Worm (Caenorhabditis elegans) whole organism, late embryonic: Measurements from ENCODE around the gene nhr-288.
"Not testable (repeated sequence)": the region's sequence is repeated elsewhere in the genome, so short reads cannot be mapped to it uniquely, and the experiment has no call there.

Experiments
- C08G9.2 ChIP-seq: sonication (generic microtip); optimal IDR thresholded peaks from 2 replicates; lab custom pipeline; 2016; ENCODE audit warnings: mild to moderate bottlenecking, missing genetic modification characterization, moderate library complexity, missing compliant biosample characterization
- C38D4.7 ChIP-seq: fragments of 200-800 bp; sonication (Bioruptor generic); optimal IDR thresholded peaks from 2 replicates; lab custom pipeline; 2018; ENCODE audit warnings: mild to moderate bottlenecking, missing genetic modification characterization, moderate library complexity, missing compliant biosample characterization
- F13H6.1 ChIP-seq: sonication (generic microtip); optimal IDR thresholded peaks from 2 replicates; lab custom pipeline; 2016; ENCODE audit warnings: missing genetic modification characterization, missing compliant biosample characterization
- ceh-14 ChIP-seq: sonication (generic microtip); optimal IDR thresholded peaks from 2 replicates; lab custom pipeline; 2016; ENCODE audit warnings: missing genotype, missing genetic modification characterization, missing compliant biosample characterization
- ceh-18 ChIP-seq: sonication (generic microtip); optimal IDR thresholded peaks from 2 replicates; lab custom pipeline; 2016; ENCODE audit warnings: missing genetic modification characterization, missing compliant biosample characterization
- ceh-2 ChIP-seq: sonication (generic microtip); optimal IDR thresholded peaks from 2 replicates; lab custom pipeline; 2016; ENCODE audit warnings: missing genotype, missing genetic modification characterization, missing compliant biosample characterization
- ceh-22 ChIP-seq: sonication (generic microtip); optimal IDR thresholded peaks from 2 replicates; lab custom pipeline; 2017; ENCODE audit warnings: missing biosample characterization, missing genetic modification characterization
- ceh-30 ChIP-seq: fragments of 150-350 bp; optimal IDR thresholded peaks from 2 replicates; lab custom pipeline; 2014; ENCODE audit warnings: missing biosample characterization, missing genetic modification characterization
- ceh-31 ChIP-seq: sonication (generic microtip); optimal IDR thresholded peaks from 2 replicates; lab custom pipeline; 2016; ENCODE audit warnings: missing genetic modification characterization, missing compliant biosample characterization
- ceh-9 ChIP-seq: sonication (generic microtip); optimal IDR thresholded peaks from 2 replicates; lab custom pipeline; 2016; ENCODE audit warnings: mild to moderate bottlenecking, missing genetic modification characterization, inconsistent platforms, missing compliant biosample characterization
- ets-4 ChIP-seq: sonication (generic microtip); optimal IDR thresholded peaks from 2 replicates; lab custom pipeline; 2016; ENCODE audit warnings: missing genetic modification characterization, missing compliant biosample characterization
- eyg-1 ChIP-seq: sonication (generic microtip); optimal IDR thresholded peaks from 2 replicates; lab custom pipeline; 2016; ENCODE audit warnings: missing genotype, missing genetic modification characterization, missing compliant biosample characterization
- fkh-10 ChIP-seq: fragments of 150-350 bp; optimal IDR thresholded peaks from 2 replicates; lab custom pipeline; 2014; ENCODE audit warnings: missing biosample characterization, missing genetic modification reagents, missing genetic modification characterization
- fkh-6 ChIP-seq: sonication (generic microtip); optimal IDR thresholded peaks from 2 replicates; lab custom pipeline; 2016; ENCODE audit warnings: missing genetic modification characterization, missing compliant biosample characterization
- hlh-13 ChIP-seq: fragments of 200-800 bp; sonication (Bioruptor generic); optimal IDR thresholded peaks from 2 replicates; lab custom pipeline; 2018; ENCODE audit warnings: mild to moderate bottlenecking, missing genetic modification characterization, missing compliant biosample characterization
- hlh-15 ChIP-seq: sonication (generic microtip); optimal IDR thresholded peaks from 2 replicates; lab custom pipeline; 2016; ENCODE audit warnings: missing genetic modification characterization, missing compliant biosample characterization
- hlh-30 ChIP-seq: sonication (generic microtip); optimal IDR thresholded peaks from 2 replicates; lab custom pipeline; 2017; ENCODE audit warnings: antibody characterized with exemption, missing genetic modification characterization, missing compliant biosample characterization; ENCODE audit not compliant: insufficient read depth
- hlh-6 ChIP-seq: sonication (generic microtip); optimal IDR thresholded peaks from 2 replicates; lab custom pipeline; 2016; ENCODE audit warnings: missing genotype, missing genetic modification characterization, missing compliant biosample characterization
- lim-6 ChIP-seq: sonication (generic microtip); optimal IDR thresholded peaks from 2 replicates; lab custom pipeline; 2016; ENCODE audit warnings: missing genetic modification characterization, missing compliant biosample characterization
- npax-4 ChIP-seq: sonication (generic microtip); optimal IDR thresholded peaks from 2 replicates; lab custom pipeline; 2016; ENCODE audit warnings: missing genetic modification characterization, missing compliant biosample characterization
- odd-2 ChIP-seq: sonication (generic microtip); optimal IDR thresholded peaks from 2 replicates; lab custom pipeline; 2017; ENCODE audit warnings: antibody characterized with exemption, mild to moderate bottlenecking, missing genetic modification characterization, missing compliant biosample characterization
- pat-9 ChIP-seq: fragments of 200-800 bp; sonication (Bioruptor generic); optimal IDR thresholded peaks from 2 replicates; lab custom pipeline; 2018; ENCODE audit warnings: mild to moderate bottlenecking, missing genetic modification characterization, moderate library complexity, missing compliant biosample characterization
- pax-1 ChIP-seq: fragments of 150-350 bp; optimal IDR thresholded peaks from 2 replicates; lab custom pipeline; 2014; ENCODE audit warnings: missing biosample characterization, missing genetic modification characterization
- pha-2 ChIP-seq: sonication (generic microtip); optimal IDR thresholded peaks from 2 replicates; lab custom pipeline; 2017; ENCODE audit warnings: mild to moderate bottlenecking, missing genetic modification characterization, missing compliant biosample characterization
- pha-4 ChIP-seq: fragments of 150-350 bp; optimal IDR thresholded peaks from 2 replicates; lab custom pipeline; 2018; ENCODE audit warnings: missing biosample characterization, missing genetic modification reagents, missing genetic modification characterization
- pros-1 ChIP-seq: fragments of 150-350 bp; optimal IDR thresholded peaks from 2 replicates; lab custom pipeline; 2014; ENCODE audit warnings: missing biosample characterization, missing genetic modification reagents, missing genetic modification characterization
- ref-2 ChIP-seq: sonication (generic microtip); optimal IDR thresholded peaks from 2 replicates; lab custom pipeline; 2016; ENCODE audit warnings: missing genetic modification characterization, missing compliant biosample characterization
- sdc-2 ChIP-seq: sonication (generic microtip); optimal IDR thresholded peaks from 2 replicates; lab custom pipeline; 2016; ENCODE audit warnings: missing genotype, missing genetic modification characterization, missing compliant biosample characterization
- sox-2 ChIP-seq: fragments of 200-800 bp; sonication (Bioruptor generic); IDR thresholded peaks from 2 replicates; pipeline ENCODE4 v1.3.6; 2022; ENCODE audit warnings: missing genetic modification reagents, missing genetic modification characterization, missing compliant biosample characterization
- ttx-3 ChIP-seq: sonication (generic microtip); optimal IDR thresholded peaks from 2 replicates; lab custom pipeline; 2016; ENCODE audit warnings: missing genetic modification reagents, missing genetic modification characterization, missing compliant biosample characterization
- unc-3 ChIP-seq, 2 experiments: fragments of 200-800 bp in 1 of 2; sonication (Bioruptor generic) in 1 of 2; sonication (generic microtip) in 1 of 2; conservative IDR thresholded peaks in 1 of 2; optimal IDR thresholded peaks in 1 of 2; 2 replicates each; pipeline versions ENCODE4 v1.3.6 to Lab custom; 2016 to 2022; ENCODE audit warnings: missing compliant biosample characterization in 2 of 2, missing genetic modification characterization in 2 of 2, missing genetic modification reagents in 1 of 2
- unc-42 ChIP-seq: sonication (generic microtip); optimal IDR thresholded peaks from 2 replicates; lab custom pipeline; 2016; ENCODE audit warnings: missing genotype, missing genetic modification characterization, missing compliant biosample characterization
- unc-86 ChIP-seq: sonication (generic microtip); optimal IDR thresholded peaks from 2 replicates; lab custom pipeline; 2016; ENCODE audit warnings: missing genetic modification characterization, missing compliant biosample characterization
- ztf-16 ChIP-seq: sonication (generic microtip); optimal IDR thresholded peaks from 2 replicates; lab custom pipeline; 2017; ENCODE audit warnings: missing genetic modification characterization, missing compliant biosample characterization

The nhr-288 gene

ce11 chrV:18414051-18414450, 31.6 kb upstream of the nhr-288 start, which contains the start of gene txt-8:
TSS of gene txt-8 (plus strand) at chrV:18414351.
- no peak for TF ChIP-seq ceh-2
- no peak for TF ChIP-seq ceh-30 (tag; lab: Kevin White, UChicago)
- TF ChIP-seq sox-2 (GFP tag; lab: Robert Waterston, UW) = no peak
- TF ChIP-seq unc-42 (tag; lab: Kevin White, UChicago) = no peak
- TF ChIP-seq ceh-14 (tag; lab: Kevin White, UChicago) = no peak
- no peak for TF ChIP-seq pax-1
- TF ChIP-seq C08G9.2 (tag; lab: Kevin White, UChicago) = no peak
- TF ChIP-seq fkh-10 (GFP tag; lab: Kevin White, UChicago) = no peak
- no peak for TF ChIP-seq ceh-22 (tag; lab: Kevin White, UChicago)
- no peak for TF ChIP-seq lim-6 (tag; lab: Kevin White, UChicago)
- no peak for TF ChIP-seq unc-3 (GFP tag; conservative IDR thresholded peaks at IDR 0.05; lab: Robert Waterston, UW)
- TF ChIP-seq unc-3 (tag; optimal IDR thresholded peaks at IDR 0.05; lab: Kevin White, UChicago) = no peak
- TF ChIP-seq ceh-18 (tag; lab: Kevin White, UChicago) = no peak
- TF ChIP-seq, all 69 proteins: peak for 0

- TF ChIP-seq sdc-2 (tag; lab: Kevin White, UChicago) (no peak), ceh-9 (tag; lab: Kevin White, UChicago) (no peak), hlh-13 (GFP tag; lab: Kevin White, UChicago) (no peak), ttx-3 (no peak), fkh-6 (tag; lab: Kevin White, UChicago) (no peak)
These were observed 30.4 kb upstream of the nhr-288 start, which contains the start of gene ZK262.2 for ce11 chrV:18412887-18413286. TSS of gene ZK262.2 (minus strand) at chrV:18412987.

ce11 chrV:18412351-18412750, 29.9 kb upstream of the nhr-288 start:
- no peak for TF ChIP-seq fkh-6 (tag; lab: Kevin White, UChicago)
- TF ChIP-seq unc-86 (tag; lab: Kevin White, UChicago) = no peak
- no peak for TF ChIP-seq C08G9.2 (tag; lab: Kevin White, UChicago)
- no peak for TF ChIP-seq sdc-2 (tag; lab: Kevin White, UChicago)
- TF ChIP-seq fkh-10 (GFP tag; lab: Kevin White, UChicago) = no peak
- TF ChIP-seq pha-4 (tag; lab: Kevin White, UChicago) = no peak
- TF ChIP-seq pat-9 (tag; lab: Kevin White, UChicago) = no peak
- no peak for TF ChIP-seq hlh-6 (tag; lab: Kevin White, UChicago)
- TF ChIP-seq unc-42 (tag; lab: Kevin White, UChicago) = no peak
- no peak for TF ChIP-seq ets-4 (tag; lab: Kevin White, UChicago)
- TF ChIP-seq hlh-30 (tag; lab: Kevin White, UChicago) = no peak

ce11 chrV:18410142-18410541, 27.7 kb upstream of the nhr-288 start, which contains the start of gene srh-207:
TSS of gene srh-207 (minus strand) at chrV:18410242.
- TF ChIP-seq eyg-1 (tag; lab: Kevin White, UChicago) (no peak), npax-4 (no peak), unc-3 (GFP tag; conservative IDR thresholded peaks at IDR 0.05; lab: Robert Waterston, UW) (no peak), unc-3 (tag; optimal IDR thresholded peaks at IDR 0.05; lab: Kevin White, UChicago) (no peak), ttx-3 (no peak), pros-1 (tag; lab: Kevin White, UChicago) (no peak), pha-2 (no peak), odd-2 (tag; lab: Kevin White, UChicago) (no peak), C38D4.7 (GFP tag; lab: Kevin White, UChicago) (no peak), ceh-31 (tag; lab: Kevin White, UChicago) (no peak), ztf-16 (no peak)

ce11 chrV:18404767-18405166, 22.3 kb upstream of the nhr-288 start, which contains the start of gene srh-209:
TSS of gene srh-209 (minus strand) at chrV:18404867.
- TF ChIP-seq hlh-15 (tag; lab: Kevin White, UChicago); F13H6.1 (tag; lab: Kevin White, UChicago); ref-2: not testable (repeated sequence)
